Worm (Caenorhabditis elegans): Measurements from ENCODE around the gene cutl-16.

cutl-16 gene

DNA sequence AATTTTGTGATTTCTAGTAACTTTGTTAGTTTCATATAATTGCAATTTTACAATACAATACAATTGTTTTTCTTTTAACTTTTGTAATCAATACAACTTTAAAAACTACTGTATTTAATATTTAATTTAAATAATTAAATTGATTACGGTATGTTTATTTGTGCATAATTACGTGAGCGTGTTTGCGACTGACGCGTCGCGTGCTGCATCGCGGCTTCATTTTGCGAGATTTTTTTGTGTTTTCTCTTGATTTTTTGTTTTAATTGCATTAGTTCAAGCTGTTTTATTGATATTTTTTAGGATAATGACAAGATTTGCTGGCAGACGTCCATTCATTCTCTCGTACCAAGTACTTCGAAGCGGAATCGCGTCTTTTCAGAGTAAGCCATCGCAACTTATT, 35.4 kb downstream of the cutl-16 start, which contains the start of gene T28D9.4:
T28D9.4 (plus strand) TSS at position 301 of the 400 bp plus-strand sequence.
- no peak for TF ChIP-seq aly-1 (tag; optimal IDR thresholded peaks at IDR 0.05)
- no peak for TF ChIP-seq ets-7 (tag; optimal IDR thresholded peaks at IDR 0.05)
- no peak for TF ChIP-seq ceh-36 (tag; optimal IDR thresholded peaks at IDR 0.05)
- TF ChIP-seq ceh-13 (GFP tag; optimal IDR thresholded peaks at IDR 0.05) = no peak
- no peak for TF ChIP-seq scrt-1 (GFP tag; IDR thresholded peaks at IDR 0.05)
- no peak for TF ChIP-seq ama-1 (optimal IDR thresholded peaks at IDR 0.05)
- no peak for TF ChIP-seq tbx-37 (GFP tag; conservative IDR thresholded peaks at IDR 0.05)
- TF ChIP-seq F13C5.2 (tag; optimal IDR thresholded peaks at IDR 0.05) = no peak

DNA sequence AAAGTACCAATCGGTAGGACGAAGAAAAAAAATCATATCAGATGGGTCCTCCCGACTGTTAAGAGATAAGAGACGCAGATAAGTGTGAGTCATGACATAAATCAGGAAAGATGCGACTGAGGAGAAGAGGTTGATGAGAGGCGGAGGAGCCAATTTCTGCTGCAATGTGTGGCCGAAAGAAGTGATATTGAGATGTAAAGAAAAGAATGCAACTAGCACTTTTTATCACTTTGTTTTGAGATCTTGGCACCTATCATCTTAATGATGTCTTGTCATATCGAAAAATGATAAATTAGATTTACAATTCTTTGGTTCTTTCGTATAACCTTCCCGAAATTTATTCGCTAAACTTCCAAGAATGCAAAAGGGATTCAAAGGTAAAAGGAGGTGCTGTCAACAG, 40.9 kb downstream of the cutl-16 start, which contains the start of gene del-10:
del-10 (minus strand) TSS at position 24 of the 400 bp plus-strand sequence.
- TF ChIP-seq tra-4 (tag; optimal IDR thresholded peaks at IDR 0.05) = no peak
- TF ChIP-seq sea-1 (GFP tag; conservative IDR thresholded peaks at IDR 0.05) = no peak
- no peak for TF ChIP-seq pes-1 (GFP tag; IDR thresholded peaks at IDR 0.05)
- TF ChIP-seq ets-7 (tag; optimal IDR thresholded peaks at IDR 0.05) = no peak
- TF ChIP-seq flt-1 (GFP tag; IDR thresholded peaks at IDR 0.05) = no peak
- TF ChIP-seq ceh-13 (GFP tag; optimal IDR thresholded peaks at IDR 0.05) = no peak
- TF ChIP-seq F13C5.2 (tag; optimal IDR thresholded peaks at IDR 0.05) = no peak
- no peak for TF ChIP-seq hnd-1 (tag; optimal IDR thresholded peaks at IDR 0.05)
- TF ChIP-seq hmbx-1 (tag; optimal IDR thresholded peaks at IDR 0.05) = no peak
- no peak for TF ChIP-seq tbx-37 (GFP tag; conservative IDR thresholded peaks at IDR 0.05)
- no peak for TF ChIP-seq tbx-11 (GFP tag; IDR thresholded peaks at IDR 0.05)
- TF ChIP-seq ama-1 (optimal IDR thresholded peaks at IDR 0.05) = no peak
- no peak for TF ChIP-seq aly-1 (tag; optimal IDR thresholded peaks at IDR 0.05)
- no peak for TF ChIP-seq hmg-4 (GFP tag; optimal IDR thresholded peaks at IDR 0.05)
- TF ChIP-seq B0310.2 (tag; optimal IDR thresholded peaks at IDR 0.05) = no peak

DNA sequence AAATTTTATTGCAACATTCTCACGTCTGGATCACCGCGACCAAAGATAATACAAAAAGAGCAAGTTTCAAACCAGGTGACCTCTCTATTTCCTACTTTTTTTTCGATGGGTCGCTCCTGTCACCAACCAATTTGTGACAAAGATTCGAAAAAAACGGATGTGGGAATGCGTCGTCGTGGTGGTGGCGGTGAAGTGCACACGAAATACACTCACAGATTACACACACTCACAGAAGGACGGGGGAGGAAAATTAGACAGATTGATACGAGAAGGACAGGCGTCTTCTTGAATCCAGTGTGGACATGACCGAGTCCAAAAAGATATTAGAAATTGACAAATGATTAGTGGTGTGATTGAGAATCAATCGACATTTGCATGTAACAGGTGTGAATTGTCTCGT, 41.5 kb downstream of the cutl-16 start:
- TF ChIP-seq hmg-4 (GFP tag; optimal IDR thresholded peaks at IDR 0.05) = no peak
- no peak for TF ChIP-seq scrt-1 (GFP tag; IDR thresholded peaks at IDR 0.05)
- no peak for TF ChIP-seq sea-1 (GFP tag; conservative IDR thresholded peaks at IDR 0.05)
- TF ChIP-seq ceh-36 (tag; optimal IDR thresholded peaks at IDR 0.05) = no peak
- no peak for TF ChIP-seq tbx-37 (GFP tag; conservative IDR thresholded peaks at IDR 0.05)
- TF ChIP-seq ama-1 (optimal IDR thresholded peaks at IDR 0.05) = no peak
- no peak for TF ChIP-seq hmbx-1 (tag; optimal IDR thresholded peaks at IDR 0.05)
- no peak for TF ChIP-seq F13C5.2 (tag; optimal IDR thresholded peaks at IDR 0.05)

DNA sequence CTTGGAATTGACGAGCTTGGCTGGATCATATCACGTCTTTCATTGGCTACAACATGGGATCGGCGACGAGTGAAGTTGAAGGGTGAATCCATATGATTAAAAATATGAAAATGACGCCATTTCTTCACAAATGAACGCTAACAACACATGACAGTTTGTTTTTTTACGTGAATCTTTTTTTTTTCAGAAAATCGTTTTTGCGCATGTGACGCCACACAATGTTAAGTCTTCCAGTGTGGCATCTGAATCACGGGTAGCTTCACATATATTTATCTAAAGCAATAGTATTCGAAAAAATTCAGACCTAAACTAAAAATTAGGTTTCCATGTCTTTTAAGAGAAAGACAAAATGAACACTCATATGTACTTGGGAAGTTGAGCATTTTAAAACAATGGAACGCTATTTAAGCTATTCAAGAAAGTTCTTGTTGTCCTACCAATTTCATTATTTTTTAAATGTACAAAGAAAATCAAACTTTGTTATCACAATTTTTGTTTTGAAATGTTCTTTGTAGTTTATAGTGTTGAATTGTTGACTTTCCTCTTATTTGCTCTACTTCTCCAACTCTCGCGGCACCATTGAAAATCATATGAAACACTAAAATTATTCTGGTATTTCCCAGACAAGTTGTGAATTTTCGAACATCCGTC, 43.8 kb downstream of the cutl-16 start, which contains the start of the genes lido-16 and plpp-1.2:
lido-16 (minus strand) TSS at position 101 of the 651 bp plus-strand sequence.
plpp-1.2 (plus strand) TSS at position 601 of the 651 bp plus-strand sequence.
- no peak for TF ChIP-seq tra-4 (tag; optimal IDR thresholded peaks at IDR 0.05)
- no peak for TF ChIP-seq scrt-1 (GFP tag; IDR thresholded peaks at IDR 0.05)
- TF ChIP-seq ceh-13 (GFP tag; optimal IDR thresholded peaks at IDR 0.05) = no peak
- TF ChIP-seq pes-1 (GFP tag; IDR thresholded peaks at IDR 0.05) = no peak
- TF ChIP-seq F13C5.2 (tag; optimal IDR thresholded peaks at IDR 0.05) = no peak
- TF ChIP-seq hnd-1 (tag; optimal IDR thresholded peaks at IDR 0.05) = no peak
- TF ChIP-seq ets-7 (tag; optimal IDR thresholded peaks at IDR 0.05) = no peak
- TF ChIP-seq hmbx-1 (tag; optimal IDR thresholded peaks at IDR 0.05) = no peak
- no peak for TF ChIP-seq hmg-4 (GFP tag; optimal IDR thresholded peaks at IDR 0.05)
- no peak for TF ChIP-seq tbx-11 (GFP tag; IDR thresholded peaks at IDR 0.05)
- TF ChIP-seq ama-1 (optimal IDR thresholded peaks at IDR 0.05) = no peak
- no peak for TF ChIP-seq tbx-37 (GFP tag; conservative IDR thresholded peaks at IDR 0.05)
- no peak for TF ChIP-seq sea-1 (GFP tag; conservative IDR thresholded peaks at IDR 0.05)
- TF ChIP-seq aly-1 (tag; optimal IDR thresholded peaks at IDR 0.05) = no peak
- TF ChIP-seq flt-1 (GFP tag; IDR thresholded peaks at IDR 0.05) = no peak
- TF ChIP-seq B0310.2 (tag; optimal IDR thresholded peaks at IDR 0.05) = no peak

DNA sequence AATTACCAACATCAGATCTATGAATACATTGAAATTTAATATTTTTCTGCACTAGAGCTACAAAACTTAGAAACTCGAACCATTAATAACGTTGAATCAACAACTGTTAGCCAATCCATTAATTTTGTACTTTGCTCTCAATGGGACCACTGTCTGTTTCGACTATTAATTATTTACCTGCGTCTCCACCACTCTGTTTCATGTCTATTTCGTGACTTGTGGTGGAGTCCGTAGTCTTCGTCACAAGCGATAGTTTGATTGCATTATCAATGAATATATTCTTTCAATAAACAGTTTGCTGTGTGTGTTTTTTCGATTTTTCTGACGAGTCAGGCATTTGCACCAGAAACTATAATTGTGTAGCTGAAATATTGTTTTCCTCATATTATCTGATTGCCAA, 45.1 kb downstream of the cutl-16 start:
- TF ChIP-seq ceh-13 (GFP tag; optimal IDR thresholded peaks at IDR 0.05) (no peak), pes-1 (GFP tag; IDR thresholded peaks at IDR 0.05) (no peak), aly-1 (tag; optimal IDR thresholded peaks at IDR 0.05) (no peak), tbx-37 (GFP tag; conservative IDR thresholded peaks at IDR 0.05) (no peak), ceh-36 (tag; optimal IDR thresholded peaks at IDR 0.05) (no peak), tbx-11 (GFP tag; IDR thresholded peaks at IDR 0.05) (no peak), hmg-4 (GFP tag; optimal IDR thresholded peaks at IDR 0.05) (no peak), F13C5.2 (tag; optimal IDR thresholded peaks at IDR 0.05) (no peak), ama-1 (optimal IDR thresholded peaks at IDR 0.05) (no peak), scrt-1 (GFP tag; IDR thresholded peaks at IDR 0.05) (no peak), hnd-1 (tag; optimal IDR thresholded peaks at IDR 0.05) (no peak), sea-1 (GFP tag; conservative IDR thresholded peaks at IDR 0.05) (no peak), hmbx-1 (tag; optimal IDR thresholded peaks at IDR 0.05) (no peak), flt-1 (GFP tag; IDR thresholded peaks at IDR 0.05) (no peak)

DNA sequence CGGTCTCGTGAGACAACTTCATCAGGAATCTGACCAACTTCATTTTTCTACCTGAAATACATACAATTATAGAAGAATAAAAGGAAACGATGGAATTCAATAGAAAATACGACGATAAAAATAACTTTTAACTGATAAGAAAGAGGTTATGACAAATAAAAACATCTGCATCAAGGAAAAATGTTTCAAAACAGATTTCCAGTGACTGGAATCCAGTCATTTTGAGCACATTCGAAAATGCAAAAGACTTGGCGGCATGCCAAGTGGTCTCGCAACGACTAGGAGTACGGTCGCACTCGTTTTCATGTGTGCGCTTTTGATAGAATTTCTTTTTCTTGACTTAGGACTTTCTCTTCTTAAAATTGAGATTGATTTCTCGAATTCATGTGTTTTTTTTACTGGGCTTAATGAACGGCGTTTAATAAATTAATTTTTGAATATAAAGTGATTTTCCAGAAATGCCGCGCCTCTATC, 48.5 kb downstream of the cutl-16 start, which contains the start of the genes snr-3 and rsp-5:
snr-3 (minus strand) TSS at position 51 of the 474 bp plus-strand sequence.
rsp-5 (plus strand) TSS at position 455 of the 474 bp plus-strand sequence.
- TF ChIP-seq pes-1 (GFP tag; IDR thresholded peaks at IDR 0.05) (no peak), tbx-37 (GFP tag; conservative IDR thresholded peaks at IDR 0.05) (no peak), hnd-1 (tag; optimal IDR thresholded peaks at IDR 0.05) (no peak), aly-1 (tag; optimal IDR thresholded peaks at IDR 0.05) (no peak), hmg-4 (GFP tag; optimal IDR thresholded peaks at IDR 0.05) (no peak)

DNA sequence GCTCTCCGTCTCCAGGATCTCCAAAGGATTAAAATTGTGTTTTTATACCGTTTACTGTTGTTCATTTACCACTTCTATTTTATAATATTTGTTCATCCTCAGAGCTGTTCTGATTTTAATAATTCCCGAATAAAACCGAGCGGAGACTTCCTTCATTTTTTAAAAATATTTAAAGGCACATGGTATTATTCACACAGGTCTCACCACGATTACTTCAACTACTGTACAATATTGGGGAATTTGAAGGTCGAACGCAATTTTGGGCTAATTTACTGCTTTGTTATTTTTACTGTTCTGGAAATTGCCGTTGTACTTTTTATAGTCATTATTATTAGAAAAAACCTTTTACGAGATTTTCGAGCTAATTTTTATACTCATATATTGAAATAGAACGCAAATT, 50.0 kb downstream of the cutl-16 start:
- TF ChIP-seq hnd-1 (tag; optimal IDR thresholded peaks at IDR 0.05) (no peak), ceh-36 (tag; optimal IDR thresholded peaks at IDR 0.05) (no peak), flt-1 (GFP tag; IDR thresholded peaks at IDR 0.05) (no peak), pes-1 (GFP tag; IDR thresholded peaks at IDR 0.05) (no peak), scrt-1 (GFP tag; IDR thresholded peaks at IDR 0.05) (no peak), F13C5.2 (tag; optimal IDR thresholded peaks at IDR 0.05) (no peak), aly-1 (tag; optimal IDR thresholded peaks at IDR 0.05) (no peak), ceh-13 (GFP tag; optimal IDR thresholded peaks at IDR 0.05) (no peak), ets-7 (tag; optimal IDR thresholded peaks at IDR 0.05) (no peak), ama-1 (optimal IDR thresholded peaks at IDR 0.05) (no peak), hmg-4 (GFP tag; optimal IDR thresholded peaks at IDR 0.05) (no peak), tra-4 (tag; optimal IDR thresholded peaks at IDR 0.05) (no peak), hmbx-1 (tag; optimal IDR thresholded peaks at IDR 0.05) (no peak)
